Worm (Caenorhabditis elegans) whole organism, young adult: ENCODE results near the gene comt-5.

ENCODE experiments used
- F22D6.2 ChIP-seq: sonication (generic microtip); optimal IDR thresholded peaks from 2 replicates; lab custom pipeline; 2016; ENCODE audit warnings: mild to moderate bottlenecking, missing genetic modification characterization, missing compliant biosample characterization
- F55B11.4 ChIP-seq: sonication (generic microtip); optimal IDR thresholded peaks from 2 replicates; lab custom pipeline; 2016; ENCODE audit warnings: missing compliant biosample characterization, missing genetic modification characterization, borderline replicate concordance; ENCODE audit not compliant: insufficient read depth
- F57C9.4 ChIP-seq: sonication (generic microtip); optimal IDR thresholded peaks from 2 replicates; lab custom pipeline; 2017; ENCODE audit warnings: mild to moderate bottlenecking, missing genetic modification characterization, missing compliant biosample characterization
- Y53F4B.3 ChIP-seq: fragments of 200-800 bp; sonication (Bioruptor generic); IDR thresholded peaks from 2 replicates; pipeline ENCODE4 v1.3.6; 2022; ENCODE audit warnings: missing genetic modification reagents, missing genetic modification characterization, missing compliant biosample characterization
- Y95B8A.8 ChIP-seq: fragments of 200-800 bp; sonication (Bioruptor generic); IDR thresholded peaks from 2 replicates; pipeline ENCODE4 v1.3.6; 2022; ENCODE audit warnings: missing genetic modification reagents, missing genetic modification characterization, missing compliant biosample characterization
- aptf-3 ChIP-seq: fragments of 200-800 bp; sonication (Bioruptor generic); IDR thresholded peaks from 2 replicates; pipeline ENCODE4 v1.3.6; 2022; ENCODE audit warnings: missing genetic modification characterization, missing compliant biosample characterization
- atf-7 ChIP-seq: sonication (generic microtip); optimal IDR thresholded peaks from 2 replicates; lab custom pipeline; 2017; ENCODE audit warnings: mild to moderate bottlenecking, missing genetic modification characterization, missing compliant biosample characterization
- attf-5 ChIP-seq: fragments of 200-800 bp; sonication (Bioruptor generic); optimal IDR thresholded peaks from 2 replicates; lab custom pipeline; 2018; ENCODE audit warnings: mild to moderate bottlenecking, missing genetic modification characterization, missing compliant biosample characterization
- attf-6 ChIP-seq: fragments of 200-800 bp; sonication (Bioruptor generic); IDR thresholded peaks from 2 replicates; pipeline ENCODE4 v1.3.6; 2022; ENCODE audit warnings: missing genetic modification reagents, missing genetic modification characterization, missing compliant biosample characterization
- cebp-1 ChIP-seq, 2 experiments: fragments of 200-800 bp in 1 of 2; sonication (Bioruptor generic) in 1 of 2; sonication (generic microtip) in 1 of 2; IDR thresholded peaks in 1 of 2; optimal IDR thresholded peaks in 1 of 2; 2 replicates each; pipeline versions ENCODE4 v1.3.6 to Lab custom; 2017 to 2022; ENCODE audit warnings: missing compliant biosample characterization in 2 of 2, missing genetic modification characterization in 2 of 2, mild to moderate bottlenecking in 1 of 2, missing genetic modification reagents in 1 of 2, moderate library complexity in 1 of 2
- ceh-100 ChIP-seq: fragments of 200-800 bp; sonication (Bioruptor generic); IDR thresholded peaks from 2 replicates; pipeline ENCODE4 v1.3.6; 2022; ENCODE audit warnings: missing genetic modification reagents, missing genetic modification characterization, missing compliant biosample characterization
- ceh-58 ChIP-seq: fragments of 200-800 bp; sonication (Bioruptor generic); IDR thresholded peaks from 2 replicates; pipeline ENCODE4 v1.3.6; 2022; ENCODE audit warnings: missing genetic modification characterization, missing compliant biosample characterization
- ets-4 ChIP-seq: fragments of 200-800 bp; sonication (Bioruptor generic); optimal IDR thresholded peaks from 2 replicates; lab custom pipeline; 2018; ENCODE audit warnings: mild to moderate bottlenecking, missing genetic modification characterization, missing compliant biosample characterization
- fkh-3 ChIP-seq: sonication (generic microtip); optimal IDR thresholded peaks from 2 replicates; lab custom pipeline; 2016; ENCODE audit warnings: mild to moderate bottlenecking, missing genetic modification characterization, missing compliant biosample characterization
- hmg-1.2 ChIP-seq: fragments of 200-800 bp; sonication (Bioruptor generic); IDR thresholded peaks from 2 replicates; pipeline ENCODE4 v1.3.6; 2022; ENCODE audit warnings: missing genetic modification reagents, missing genetic modification characterization, missing compliant biosample characterization
- hrde-1 ChIP-seq: sonication (generic microtip); optimal IDR thresholded peaks from 2 replicates; lab custom pipeline; 2016; ENCODE audit warnings: missing genetic modification characterization, mild to moderate bottlenecking, missing compliant biosample characterization, moderate library complexity, missing genotype, missing genetic modification reagents, borderline replicate concordance
- lag-1 ChIP-seq: fragments of 200-800 bp; sonication (Bioruptor generic); IDR thresholded peaks from 2 replicates; pipeline ENCODE4 v1.3.6; 2022; ENCODE audit warnings: missing genetic modification reagents, missing genetic modification characterization, missing compliant biosample characterization
- let-526 ChIP-seq: fragments of 200-800 bp; sonication (Bioruptor generic); IDR thresholded peaks from 2 replicates; pipeline ENCODE4 v1.3.6; 2022; ENCODE audit warnings: missing genetic modification reagents, missing genetic modification characterization, missing compliant biosample characterization
- lin-26 ChIP-seq: fragments of 200-800 bp; sonication (Bioruptor generic); IDR thresholded peaks from 2 replicates; pipeline ENCODE4 v1.3.6; 2022; ENCODE audit warnings: missing genetic modification reagents, missing genetic modification characterization, missing compliant biosample characterization
- lin-54 ChIP-seq: fragments of 200-800 bp; sonication (Bioruptor generic); optimal IDR thresholded peaks from 2 replicates; lab custom pipeline; 2018; ENCODE audit warnings: mild to moderate bottlenecking, missing genetic modification characterization, missing compliant biosample characterization
- lsl-1 ChIP-seq: fragments of 200-800 bp; sonication (Bioruptor generic); optimal IDR thresholded peaks from 2 replicates; lab custom pipeline; 2018; ENCODE audit warnings: mild to moderate bottlenecking, missing genetic modification characterization, moderate library complexity, missing compliant biosample characterization
- madf-3 ChIP-seq: fragments of 200-800 bp; sonication (Bioruptor generic); IDR thresholded peaks from 2 replicates; pipeline ENCODE4 v1.3.6; 2022; ENCODE audit warnings: missing genetic modification reagents, missing genetic modification characterization, missing compliant biosample characterization
- madf-6 ChIP-seq: fragments of 200-800 bp; sonication (Bioruptor generic); IDR thresholded peaks from 2 replicates; pipeline ENCODE4 v1.3.6; 2022; ENCODE audit warnings: missing genetic modification reagents, missing genetic modification characterization, missing compliant biosample characterization
- madf-8 ChIP-seq: fragments of 200-800 bp; sonication (Bioruptor generic); conservative IDR thresholded peaks from 2 replicates; pipeline ENCODE4 v1.3.6; 2022; ENCODE audit warnings: missing genetic modification reagents, missing genetic modification characterization, missing compliant biosample characterization
- mes-4 ChIP-seq: sonication (generic microtip); optimal IDR thresholded peaks from 2 replicates; lab custom pipeline; 2016; ENCODE audit warnings: missing genotype, missing genetic modification characterization, missing compliant biosample characterization
- nfyb-1 ChIP-seq: fragments of 200-800 bp; sonication (Bioruptor generic); IDR thresholded peaks from 2 replicates; pipeline ENCODE4 v1.3.6; 2022; ENCODE audit warnings: missing genetic modification reagents, missing genetic modification characterization, missing compliant biosample characterization
- nhr-120 ChIP-seq: fragments of 200-800 bp; sonication (Bioruptor generic); IDR thresholded peaks from 2 replicates; pipeline ENCODE4 v1.3.6; 2022; ENCODE audit warnings: missing genetic modification characterization, missing compliant biosample characterization
- nhr-179 ChIP-seq: sonication (generic microtip); optimal IDR thresholded peaks from 2 replicates; lab custom pipeline; 2016; ENCODE audit warnings: mild to moderate bottlenecking, missing genetic modification characterization, missing compliant biosample characterization
- nhr-80 ChIP-seq: sonication (generic microtip); optimal IDR thresholded peaks from 2 replicates; lab custom pipeline; 2016; ENCODE audit warnings: missing genetic modification characterization, missing compliant biosample characterization
- repo-1 ChIP-seq: sonication (generic microtip); optimal IDR thresholded peaks from 2 replicates; lab custom pipeline; 2017; ENCODE audit warnings: mild to moderate bottlenecking, missing genetic modification characterization, missing compliant biosample characterization
- somi-1 ChIP-seq: fragments of 200-800 bp; sonication (Bioruptor generic); optimal IDR thresholded peaks from 2 replicates; lab custom pipeline; 2018; ENCODE audit warnings: mild to moderate bottlenecking, missing genetic modification characterization, missing compliant biosample characterization
- tbx-9 ChIP-seq: sonication (generic microtip); optimal IDR thresholded peaks from 2 replicates; lab custom pipeline; 2016; ENCODE audit warnings: borderline replicate concordance, missing genetic modification characterization, inconsistent platforms, missing compliant biosample characterization
- unc-62 ChIP-seq: fragments of 150-350 bp; optimal IDR thresholded peaks from 2 replicates; lab custom pipeline; 2014; ENCODE audit warnings: missing biosample characterization, missing genetic modification reagents, missing genetic modification characterization
- xnd-1 ChIP-seq: sonication (generic microtip); optimal IDR thresholded peaks from 2 replicates; lab custom pipeline; 2016; ENCODE audit warnings: missing genotype, missing genetic modification reagents, missing genetic modification characterization, missing compliant biosample characterization
- zim-3 ChIP-seq: sonication (generic microtip); optimal IDR thresholded peaks from 2 replicates; lab custom pipeline; 2017; ENCODE audit warnings: mild to moderate bottlenecking, missing genetic modification characterization, moderate library complexity, missing compliant biosample characterization
- ztf-18 ChIP-seq: sonication (generic microtip); optimal IDR thresholded peaks from 2 replicates; lab custom pipeline; 2016; ENCODE audit warnings: missing genotype, mild to moderate bottlenecking, missing genetic modification characterization, missing compliant biosample characterization
- ztf-25 ChIP-seq: fragments of 200-800 bp; sonication (Bioruptor generic); IDR thresholded peaks from 2 replicates; pipeline ENCODE4 v1.3.6; 2022; ENCODE audit warnings: missing genetic modification reagents, missing genetic modification characterization, missing compliant biosample characterization
- ztf-26 ChIP-seq: sonication (generic microtip); optimal IDR thresholded peaks from 2 replicates; lab custom pipeline; 2017; ENCODE audit warnings: missing genetic modification characterization, missing compliant biosample characterization
- ztf-6 ChIP-seq: fragments of 200-800 bp; sonication (Bioruptor generic); IDR thresholded peaks from 2 replicates; pipeline ENCODE4 v1.3.6; 2022; ENCODE audit warnings: missing genetic modification reagents, missing genetic modification characterization, missing compliant biosample characterization

Gene comt-5

ce11 chrV:2066780-2067179 lies 13.4 kb upstream of the comt-5 start, which contains the start of gene nhr-86:
Gene nhr-86 (minus strand): TSS chrV:2066850.
- TF ChIP-seq mes-4 (tag; lab: Kevin White, UChicago) (no peak), hmg-1.2 (GFP tag; lab: Robert Waterston, UW) (peak; percentile 45; the same call in 1 of the 2 replicates), madf-8 (no peak), tbx-9 (no peak), nhr-80 (tag; lab: Kevin White, UChicago) (peak; percentile 19), cebp-1 (GFP tag; IDR thresholded peaks at IDR 0.05; lab: Robert Waterston, UW) (no peak), cebp-1 (tag; optimal IDR thresholded peaks at IDR 0.05; lab: Kevin White, UChicago) (peak; percentile 15)

- no peak for TF ChIP-seq madf-6 (GFP tag; lab: Robert Waterston, UW)
- TF ChIP-seq ztf-25 (GFP tag; lab: Robert Waterston, UW), result no peak
- TF ChIP-seq cebp-1 (GFP tag; IDR thresholded peaks at IDR 0.05; lab: Robert Waterston, UW), result peak; percentile 79; the same call in 1 of the 2 replicates
- TF ChIP-seq cebp-1 (tag; optimal IDR thresholded peaks at IDR 0.05; lab: Kevin White, UChicago), result peak; percentile 89
Measured at ce11 chrV:2057324-2057723, 3.9 kb upstream of the comt-5 start, which contains the start of gene comt-3. Gene comt-3 (plus strand): TSS chrV:2057537.

ce11 chrV:2055765-2056504 lies 2.5 kb upstream of the comt-5 start:
- TF ChIP-seq lin-26, result no peak
- TF ChIP-seq F22D6.2 (tag; lab: Kevin White, UChicago), result no peak
- no peak for TF ChIP-seq hmg-1.2 (GFP tag; lab: Robert Waterston, UW)
- no peak for TF ChIP-seq nhr-120 (GFP tag; lab: Robert Waterston, UW)
- no peak for TF ChIP-seq zim-3 (tag; lab: Kevin White, UChicago)
- peak; percentile 60 for TF ChIP-seq nhr-80 (tag; lab: Kevin White, UChicago)
- no peak; the same call in 1 of the 2 replicates for TF ChIP-seq cebp-1 (GFP tag; IDR thresholded peaks at IDR 0.05; lab: Robert Waterston, UW)
- peak; percentile 61 for TF ChIP-seq cebp-1 (tag; optimal IDR thresholded peaks at IDR 0.05; lab: Kevin White, UChicago)
- no peak for TF ChIP-seq ceh-58 (GFP tag; lab: Robert Waterston, UW)

ce11 chrV:2054254-2054653 lies 845 bp upstream of the comt-5 start:
- no peak for TF ChIP-seq ceh-100 (GFP tag; lab: Robert Waterston, UW)
- TF ChIP-seq ztf-6, result no peak
- no peak for TF ChIP-seq F55B11.4 (tag; lab: Kevin White, UChicago)
- no peak for TF ChIP-seq ztf-25 (GFP tag; lab: Robert Waterston, UW)
- no peak for TF ChIP-seq ztf-26
- no peak for TF ChIP-seq nhr-120 (GFP tag; lab: Robert Waterston, UW)
- TF ChIP-seq repo-1, result no peak
- no peak for TF ChIP-seq somi-1
- TF ChIP-seq ztf-18 (tag; lab: Kevin White, UChicago), result no peak
- TF ChIP-seq F57C9.4 (tag; lab: Kevin White, UChicago), result no peak
- TF ChIP-seq nfyb-1 (GFP tag; lab: Robert Waterston, UW), result no peak
- TF ChIP-seq nhr-179 (tag; lab: Kevin White, UChicago), result no peak
- TF ChIP-seq let-526 (GFP tag; lab: Robert Waterston, UW), result no peak
- TF ChIP-seq atf-7 (tag; lab: Kevin White, UChicago), result no peak
- TF ChIP-seq aptf-3 (GFP tag; lab: Robert Waterston, UW), result no peak
- TF ChIP-seq attf-5, result no peak
- TF ChIP-seq lsl-1 (GFP tag; lab: Kevin White, UChicago), result no peak
- TF ChIP-seq hrde-1, result no peak
- TF ChIP-seq ets-4 (GFP tag; lab: Kevin White, UChicago), result no peak

- TF ChIP-seq attf-6 (no peak), lag-1 (GFP tag; lab: Robert Waterston, UW) (no peak), lin-54 (GFP tag; lab: Kevin White, UChicago) (no peak), tbx-9 (no peak), Y53F4B.3 (GFP tag; lab: Robert Waterston, UW) (no peak), madf-3 (GFP tag; lab: Robert Waterston, UW) (no peak), fkh-3 (no peak), let-526 (GFP tag; lab: Robert Waterston, UW) (no peak), lsl-1 (GFP tag; lab: Kevin White, UChicago) (no peak), Y95B8A.8 (GFP tag; lab: Robert Waterston, UW) (no peak), xnd-1 (tag; lab: Kevin White, UChicago) (no peak), unc-62 (GFP tag; lab: Kevin White, UChicago) (no peak)
Measured at ce11 chrV:2051507-2051906, 1.9 kb downstream of the comt-5 start, which contains the start of gene Y40B10A.11. Gene Y40B10A.11 (minus strand): TSS chrV:2051607.
